Fruit fly (Drosophila melanogaster): ENCODE results near the gene del.
A peak's percentile ranks its signal among the peaks of the same experiment; 100 is the strongest.

Gene del

DNA sequence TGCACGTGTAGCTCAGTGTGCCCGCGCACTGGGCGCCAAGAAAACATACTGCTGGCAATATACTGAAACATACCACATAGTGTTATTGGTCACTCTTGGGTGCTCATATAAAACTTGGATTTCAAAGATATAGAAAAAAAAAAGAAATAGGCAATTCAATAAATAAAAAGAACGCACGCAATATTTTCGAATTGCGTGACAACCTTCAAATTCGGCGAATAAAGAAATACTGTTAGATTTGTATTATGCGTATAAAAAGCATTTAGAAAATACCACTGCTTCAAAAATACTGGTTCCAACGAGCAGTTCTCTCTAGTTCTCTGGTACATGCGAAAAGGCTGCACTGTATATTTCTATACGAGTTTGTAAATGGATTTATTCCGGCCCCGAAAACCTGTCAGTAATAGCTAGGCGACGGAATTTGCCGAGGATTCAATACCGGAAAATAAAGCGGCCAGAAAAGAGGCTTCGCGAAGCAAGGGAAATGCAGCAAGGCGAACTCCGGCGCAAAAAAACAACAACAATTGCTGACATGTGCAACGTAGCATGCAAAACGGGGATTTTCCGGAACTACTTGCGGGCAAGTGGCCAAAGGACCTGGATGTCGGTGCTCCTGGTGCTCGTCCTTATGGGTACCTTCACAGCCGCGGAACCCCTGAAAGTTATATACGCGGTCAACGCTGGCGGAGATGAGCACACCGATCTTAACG lies 45.8 kb downstream of the del start, which contains the start of gene CG9257:
TSS of gene CG9257 (plus strand) at position 345 of the 710 bp plus-strand sequence.
- TF ChIP-seq cic (GFP tag; optimal IDR thresholded peaks at IDR 0.05) (no peak), CG5204 (GFP tag; optimal IDR thresholded peaks at IDR 0.05) (peak; percentile 33), CG7101 (tag; optimal IDR thresholded peaks at IDR 0.05) (peak; percentile 10), Mnt (GFP tag; optimal IDR thresholded peaks at IDR 0.05) (peak; percentile 99), kay (GFP tag; ENCODE audit: borderline replicate concordance) (no peak), Crg-1 (GFP tag; optimal IDR thresholded peaks at IDR 0.05) (no peak), CG12768 (GFP tag; optimal IDR thresholded peaks at IDR 0.05) (no peak), tj (GFP tag; optimal IDR thresholded peaks at IDR 0.05) (no peak), CG11617 (GFP tag; optimal IDR thresholded peaks at IDR 0.05) (peak; percentile 17), CG33017 (tag; optimal IDR thresholded peaks at IDR 0.05) (no peak)

DNA sequence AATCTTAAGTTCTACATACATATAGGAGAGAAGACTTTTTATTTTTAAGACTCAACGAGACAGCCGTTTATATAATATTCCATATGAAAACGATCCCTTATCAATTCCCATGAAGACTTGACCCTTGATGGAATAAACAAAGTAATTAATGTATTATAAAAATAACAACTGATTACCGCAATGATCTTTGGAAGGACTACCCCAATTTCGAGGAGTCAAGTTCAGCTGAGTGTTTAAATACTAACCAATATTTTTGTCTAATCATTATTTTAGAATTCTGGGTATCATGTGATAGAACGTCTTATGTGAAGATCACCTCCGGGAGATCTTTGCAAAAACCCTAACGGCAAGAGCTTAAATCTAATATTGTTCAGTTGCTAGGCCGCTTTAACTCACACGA lies 50.5 kb downstream of the del start:
- TF ChIP-seq CG7045 (GFP tag; optimal IDR thresholded peaks at IDR 0.05) (no peak), tj (GFP tag; optimal IDR thresholded peaks at IDR 0.05) (no peak), CG7101 (tag; optimal IDR thresholded peaks at IDR 0.05) (no peak), CG14711 (tag; optimal IDR thresholded peaks at IDR 0.05) (no peak), Mnt (GFP tag; optimal IDR thresholded peaks at IDR 0.05) (no peak), toe (GFP tag; optimal IDR thresholded peaks at IDR 0.05) (no peak), kay (GFP tag; ENCODE audit: borderline replicate concordance) (no peak), CG12768 (GFP tag; optimal IDR thresholded peaks at IDR 0.05) (no peak), ovo (GFP tag; optimal IDR thresholded peaks at IDR 0.05) (no peak), bab1 (GFP tag; optimal IDR thresholded peaks at IDR 0.05) (no peak), Crg-1 (GFP tag; optimal IDR thresholded peaks at IDR 0.05) (no peak), CG33017 (tag; optimal IDR thresholded peaks at IDR 0.05) (no peak), pad (GFP tag; optimal IDR thresholded peaks at IDR 0.05) (no peak)

DNA sequence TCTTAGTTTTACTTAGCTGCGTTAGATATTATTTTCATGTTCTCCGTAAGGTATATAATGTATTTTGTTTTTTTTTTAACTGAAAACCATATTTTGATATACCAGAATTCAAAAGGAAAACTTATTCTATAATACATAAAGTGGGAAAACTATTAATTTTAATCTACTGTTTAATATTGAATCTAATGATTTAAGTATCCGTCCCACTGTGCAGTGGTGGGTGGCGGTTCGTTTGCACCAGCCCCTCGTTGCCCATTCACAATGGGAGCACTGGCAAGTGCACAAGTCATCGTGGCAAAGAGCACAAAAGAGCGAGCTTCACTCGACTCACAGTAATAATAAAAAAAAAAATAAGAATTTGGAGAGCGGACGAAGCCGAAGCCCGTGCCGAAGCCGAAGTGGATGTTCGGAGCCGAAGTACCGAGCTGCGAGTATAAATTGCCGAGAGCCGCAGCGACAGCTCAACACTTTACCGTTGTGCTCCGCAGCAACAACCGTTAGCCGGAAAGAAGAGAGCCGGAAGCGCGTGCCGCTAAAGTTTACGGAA lies 51.8 kb downstream of the del start, which contains the start of gene CG34136:
TSS of gene CG34136 (plus strand) at position 475 of the 547 bp plus-strand sequence.
- no peak for TF ChIP-seq CG14711 (tag; optimal IDR thresholded peaks at IDR 0.05)
- peak; percentile 35 for TF ChIP-seq Mnt (GFP tag; optimal IDR thresholded peaks at IDR 0.05)
- peak; percentile 44 for TF ChIP-seq ovo (GFP tag; optimal IDR thresholded peaks at IDR 0.05)
- TF ChIP-seq Hr96 (GFP tag; optimal IDR thresholded peaks at IDR 0.05), result peak; percentile 16
- TF ChIP-seq CG33017 (tag; optimal IDR thresholded peaks at IDR 0.05), result no peak
- no peak for TF ChIP-seq CG11617 (GFP tag; optimal IDR thresholded peaks at IDR 0.05)
- no peak for TF ChIP-seq cnc (optimal IDR thresholded peaks at IDR 0.05)
- peak; percentile 17 for TF ChIP-seq toe (GFP tag; optimal IDR thresholded peaks at IDR 0.05)
- no peak for TF ChIP-seq CG7101 (tag; optimal IDR thresholded peaks at IDR 0.05)
- peak; percentile 15 for TF ChIP-seq CG5204 (GFP tag; optimal IDR thresholded peaks at IDR 0.05)
- TF ChIP-seq Crg-1 (GFP tag; optimal IDR thresholded peaks at IDR 0.05), result no peak
- no peak for TF ChIP-seq kay (GFP tag; ENCODE audit: borderline replicate concordance)
- no peak for TF ChIP-seq CG7045 (GFP tag; optimal IDR thresholded peaks at IDR 0.05)
- TF ChIP-seq CG1620 (GFP tag; optimal IDR thresholded peaks at IDR 0.05), result no peak
- TF ChIP-seq CG12768 (GFP tag; optimal IDR thresholded peaks at IDR 0.05), result peak; percentile 8
- TF ChIP-seq tj (GFP tag; optimal IDR thresholded peaks at IDR 0.05), result peak; percentile 4
- TF ChIP-seq cic (GFP tag; optimal IDR thresholded peaks at IDR 0.05), result no peak
- TF ChIP-seq Clk (GFP tag; optimal IDR thresholded peaks at IDR 0.05), result no peak
- peak; percentile 36 for TF ChIP-seq pad (GFP tag; optimal IDR thresholded peaks at IDR 0.05)
- peak; percentile 5 for TF ChIP-seq bab1 (GFP tag; optimal IDR thresholded peaks at IDR 0.05)
